Fruit fly (Drosophila melanogaster) Kc167 (cell line): ENCODE measurements around the gene CG31371.

Source experiments
- Sin3A ChIP-seq: fragments of >200 bp; optimal IDR thresholded peaks from 2 replicates; lab custom pipeline; 2018; ENCODE audit warnings: missing external identifiers
- h ChIP-seq: fragments of >200 bp; optimal IDR thresholded peaks from 3 replicates; lab custom pipeline; 2018; ENCODE audit warnings: missing external identifiers
- psq ChIP-seq: fragments of >200 bp; optimal IDR thresholded peaks from 2 replicates; lab custom pipeline; 2017; ENCODE audit warnings: missing external identifiers
- ttk ChIP-seq: sonication (Bioruptor generic); optimal IDR thresholded peaks from 2 replicates; lab custom pipeline; 2017; ENCODE audit warnings: missing external identifiers

DNA sequence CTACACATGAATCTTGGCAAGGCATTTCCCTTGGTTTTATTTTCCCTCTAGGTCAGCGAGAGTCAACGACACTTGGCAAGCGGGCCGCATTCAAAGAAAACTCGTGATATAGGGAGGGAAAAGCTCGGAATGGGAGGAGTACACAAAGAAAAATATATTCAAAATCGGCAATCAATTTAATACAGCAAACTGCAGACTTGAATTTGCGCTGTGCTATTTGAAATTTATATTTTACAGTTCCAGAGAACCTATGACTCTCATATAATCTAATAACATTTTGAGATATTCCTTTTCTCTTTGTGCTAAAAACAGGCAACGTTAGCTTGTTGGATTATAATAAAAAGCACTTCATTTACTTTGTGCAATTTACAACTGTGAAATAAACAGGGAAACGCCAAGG is 26.3 kb upstream of the CG31371 start:
- TF ChIP-seq h (lab: Kevin White, UChicago) = no peak
- no peak for TF ChIP-seq psq (lab: Kevin White, UChicago)
- no peak for TF ChIP-seq Sin3A (lab: Kevin White, UChicago)
- no peak for TF ChIP-seq ttk (lab: Kevin White, UChicago)
